Worm (Caenorhabditis elegans) whole organism, L4 larva: ENCODE data around the gene npp-24.

Source experiments
- F26F4.8 ChIP-seq: fragments of 200-800 bp; sonication (Bioruptor generic); conservative IDR thresholded peaks from 2 replicates; pipeline ENCODE4 v1.3.6; 2022; ENCODE audit warnings: missing genetic modification characterization, missing compliant biosample characterization
- F44E2.7 ChIP-seq: fragments of 200-800 bp; sonication (Bioruptor generic); IDR thresholded peaks from 2 replicates; pipeline ENCODE4 v2.1.2; 2022; ENCODE audit warnings: missing genetic modification characterization, missing compliant biosample characterization
- R02D3.7 ChIP-seq: fragments of 150-350 bp; sonication (generic microtip); optimal IDR thresholded peaks from 3 replicates; lab custom pipeline; 2014; ENCODE audit warnings: missing biosample characterization, missing genetic modification characterization
- T20F7.1 ChIP-seq: fragments of 200-800 bp; sonication (Bioruptor generic); optimal IDR thresholded peaks from 2 replicates; lab custom pipeline; 2018; ENCODE audit warnings: mild to moderate bottlenecking, missing genetic modification characterization, missing compliant biosample characterization
- Y75B8A.6 ChIP-seq: fragments of 200-800 bp; sonication (Bioruptor generic); IDR thresholded peaks from 2 replicates; pipeline ENCODE4 v1.3.6; 2022; ENCODE audit warnings: missing genetic modification reagents, missing genetic modification characterization, missing compliant biosample characterization
- ZK546.5 ChIP-seq, 2 experiments: sonication (generic microtip); optimal IDR thresholded peaks; 2 replicates each; lab custom pipeline; 2017; ENCODE audit warnings: missing biosample characterization in 2 of 2, missing genetic modification characterization in 2 of 2
- ceh-20 ChIP-seq: fragments of 200-800 bp; sonication (Bioruptor generic); IDR thresholded peaks from 2 replicates; pipeline ENCODE4 v1.3.6; 2022; ENCODE audit warnings: missing genetic modification reagents, missing genetic modification characterization, missing compliant biosample characterization
- ceh-32 ChIP-seq: sonication (generic microtip); optimal IDR thresholded peaks from 2 replicates; lab custom pipeline; 2016; ENCODE audit warnings: mild to moderate bottlenecking, missing genetic modification characterization, missing compliant biosample characterization; ENCODE audit not compliant: poor library complexity
- ceh-44 ChIP-seq: fragments of 200-800 bp; sonication (Bioruptor generic); IDR thresholded peaks from 2 replicates; pipeline ENCODE4 v1.3.6; 2022; ENCODE audit warnings: missing genetic modification reagents, missing genetic modification characterization, missing compliant biosample characterization
- ceh-62 ChIP-seq: sonication (generic microtip); optimal IDR thresholded peaks from 2 replicates; lab custom pipeline; 2017; ENCODE audit warnings: missing biosample characterization, missing genetic modification characterization
- ceh-82 ChIP-seq: sonication (generic microtip); optimal IDR thresholded peaks from 2 replicates; lab custom pipeline; 2017; ENCODE audit warnings: missing biosample characterization, missing genetic modification characterization
- cey-2 ChIP-seq: sonication (generic microtip); optimal IDR thresholded peaks from 3 replicates; lab custom pipeline; 2017; ENCODE audit warnings: missing genetic modification characterization, mild to moderate bottlenecking, missing compliant biosample characterization, antibody characterized with exemption, borderline replicate concordance; ENCODE audit not compliant: insufficient read depth
- ctbp-1 ChIP-seq: fragments of 200-800 bp; sonication (Bioruptor generic); IDR thresholded peaks from 2 replicates; pipeline ENCODE4 v1.3.6; 2022; ENCODE audit warnings: missing genetic modification reagents, missing genetic modification characterization, missing compliant biosample characterization
- daf-19 ChIP-seq: fragments of 200-800 bp; sonication (Bioruptor generic); conservative IDR thresholded peaks from 2 replicates; pipeline ENCODE4 v1.3.6; 2022; ENCODE audit warnings: missing genetic modification characterization, missing compliant biosample characterization
- daf-8 ChIP-seq: fragments of 200-800 bp; sonication (Bioruptor generic); IDR thresholded peaks from 2 replicates; pipeline ENCODE4 v1.3.6; 2022; ENCODE audit warnings: missing genetic modification characterization, missing compliant biosample characterization
- dve-1 ChIP-seq: sonication (generic microtip); optimal IDR thresholded peaks from 2 replicates; lab custom pipeline; 2017; ENCODE audit warnings: antibody characterized with exemption, mild to moderate bottlenecking, missing genetic modification characterization, missing compliant biosample characterization; ENCODE audit not compliant: insufficient read depth
- fkh-10 ChIP-seq: fragments of 150-350 bp; optimal IDR thresholded peaks from 2 replicates; lab custom pipeline; 2014; ENCODE audit warnings: missing biosample characterization, missing genetic modification reagents, missing genetic modification characterization
- hif-1 ChIP-seq, 2 experiments: sonication (generic microtip); optimal IDR thresholded peaks; 2 replicates each; lab custom pipeline; 2016 to 2017; ENCODE audit warnings: missing compliant biosample characterization in 2 of 2, missing genetic modification characterization in 2 of 2, missing genetic modification reagents in 2 of 2, missing genotype in 2 of 2, mild to moderate bottlenecking in 1 of 2
- hlh-11 ChIP-seq: fragments of 200-800 bp; sonication (Bioruptor generic); optimal IDR thresholded peaks from 2 replicates; lab custom pipeline; 2018; ENCODE audit warnings: mild to moderate bottlenecking, missing genetic modification characterization, missing compliant biosample characterization
- hmg-1.1 ChIP-seq: fragments of 200-800 bp; sonication (Bioruptor generic); IDR thresholded peaks from 2 replicates; pipeline ENCODE4 v1.3.6; 2022; ENCODE audit warnings: missing genetic modification reagents, missing genetic modification characterization, missing compliant biosample characterization
- jun-1 ChIP-seq: fragments of 150-350 bp; optimal IDR thresholded peaks from 2 replicates; lab custom pipeline; 2014; ENCODE audit warnings: missing biosample characterization, missing genetic modification reagents, missing genetic modification characterization
- lim-7 ChIP-seq: fragments of 200-800 bp; sonication (Bioruptor generic); IDR thresholded peaks from 2 replicates; pipeline ENCODE4 v1.3.6; 2022; ENCODE audit warnings: missing genetic modification characterization, missing compliant biosample characterization
- lin-1 ChIP-seq: fragments of 200-800 bp; sonication (Bioruptor generic); IDR thresholded peaks from 2 replicates; pipeline ENCODE4 v1.3.6; 2022; ENCODE audit warnings: missing genetic modification reagents, missing genetic modification characterization, missing compliant biosample characterization
- lin-13 ChIP-seq: fragments of 150-350 bp; optimal IDR thresholded peaks from 2 replicates; lab custom pipeline; 2014; ENCODE audit warnings: missing biosample characterization, missing genetic modification reagents, missing genetic modification characterization
- lin-38 ChIP-seq: fragments of 200-800 bp; sonication (Bioruptor generic); IDR thresholded peaks from 2 replicates; pipeline ENCODE4 v1.3.6; 2022; ENCODE audit warnings: missing genetic modification reagents, missing genetic modification characterization, missing compliant biosample characterization
- lin-39 ChIP-seq: fragments of 150-350 bp; optimal IDR thresholded peaks from 2 replicates; lab custom pipeline; 2014; ENCODE audit warnings: missing biosample characterization, missing genetic modification reagents, missing genetic modification characterization
- lsy-2 ChIP-seq, 2 experiments: fragments of 150-350 bp in 1 of 2; sonication (generic microtip) in 1 of 2; optimal IDR thresholded peaks; 2 replicates each; lab custom pipeline; 2014 to 2017; ENCODE audit warnings: missing biosample characterization in 2 of 2, missing genetic modification characterization in 2 of 2
- madf-5 ChIP-seq, 2 experiments: fragments of 200-800 bp; sonication (Bioruptor generic); IDR thresholded peaks; 2 replicates each; pipeline ENCODE4 v1.3.6; 2022; ENCODE audit warnings: missing compliant biosample characterization in 2 of 2, missing genetic modification characterization in 2 of 2
- madf-9 ChIP-seq: fragments of 200-800 bp; sonication (Bioruptor generic); conservative IDR thresholded peaks from 2 replicates; pipeline ENCODE4 v1.3.6; 2022; ENCODE audit warnings: missing genetic modification reagents, missing genetic modification characterization, missing compliant biosample characterization
- mdt-29 ChIP-seq: fragments of 200-800 bp; sonication (Bioruptor generic); IDR thresholded peaks from 2 replicates; pipeline ENCODE4 v1.3.6; 2022; ENCODE audit warnings: missing genetic modification reagents, missing genetic modification characterization, missing compliant biosample characterization
- mep-1 ChIP-seq: fragments of 150-350 bp; sonication (generic microtip); optimal IDR thresholded peaks from 3 replicates; lab custom pipeline; 2014; ENCODE audit warnings: missing biosample characterization, missing genetic modification characterization
- nhr-102 ChIP-seq: sonication (generic microtip); optimal IDR thresholded peaks from 2 replicates; lab custom pipeline; 2016; ENCODE audit warnings: mild to moderate bottlenecking, missing genetic modification characterization, moderate library complexity, missing compliant biosample characterization
- nhr-11 ChIP-seq: fragments of 150-350 bp; optimal IDR thresholded peaks from 2 replicates; lab custom pipeline; 2014; ENCODE audit warnings: missing biosample characterization, missing genetic modification characterization
- nhr-25 ChIP-seq: sonication (generic microtip); optimal IDR thresholded peaks from 2 replicates; lab custom pipeline; 2017; ENCODE audit warnings: missing genetic modification characterization, mild to moderate bottlenecking, missing compliant biosample characterization, antibody characterized with exemption, moderate library complexity, borderline replicate concordance; ENCODE audit not compliant: insufficient read depth
- nhr-42 ChIP-seq: fragments of 200-800 bp; sonication (Bioruptor generic); IDR thresholded peaks from 2 replicates; pipeline ENCODE4 v1.3.6; 2022; ENCODE audit warnings: missing genetic modification characterization, missing compliant biosample characterization
- nhr-77 ChIP-seq: fragments of 150-350 bp; optimal IDR thresholded peaks from 2 replicates; lab custom pipeline; 2014; ENCODE audit warnings: missing biosample characterization, missing genetic modification characterization
- php-3 ChIP-seq: fragments of 200-800 bp; sonication (Bioruptor generic); IDR thresholded peaks from 2 replicates; pipeline ENCODE4 v1.3.6; 2022; ENCODE audit warnings: missing genetic modification reagents, missing genetic modification characterization, missing compliant biosample characterization
- snpc-1.2 ChIP-seq: fragments of 200-800 bp; sonication (Bioruptor generic); IDR thresholded peaks from 2 replicates; pipeline ENCODE4 v1.3.6; 2022; ENCODE audit warnings: missing genetic modification reagents, missing genetic modification characterization, missing compliant biosample characterization
- spr-1 ChIP-seq: sonication (generic microtip); optimal IDR thresholded peaks from 2 replicates; lab custom pipeline; 2016; ENCODE audit warnings: mild to moderate bottlenecking, missing genetic modification characterization, missing compliant biosample characterization
- spr-3 ChIP-seq: fragments of 200-800 bp; sonication (Bioruptor generic); optimal IDR thresholded peaks from 2 replicates; lab custom pipeline; 2018; ENCODE audit warnings: mild to moderate bottlenecking, missing genetic modification characterization, missing compliant biosample characterization
- unc-62 ChIP-seq, 3 experiments: fragments of 150-350 bp in 1 of 3; sonication (generic microtip); optimal IDR thresholded peaks in 2 of 3; peaks in 1 of 3; 1 replicate in 1 of 3; 2 replicates in 2 of 3; lab custom pipeline; 2014 to 2017; ENCODE audit warnings: missing biosample characterization in 3 of 3, missing genetic modification characterization in 3 of 3, missing genetic modification reagents in 3 of 3, missing genotype in 1 of 3
- zfp-2 ChIP-seq: sonication (generic microtip); optimal IDR thresholded peaks from 2 replicates; lab custom pipeline; 2016; ENCODE audit warnings: mild to moderate bottlenecking, missing genetic modification characterization, missing compliant biosample characterization
- zip-11 ChIP-seq: fragments of 200-800 bp; sonication (Bioruptor generic); IDR thresholded peaks from 2 replicates; pipeline ENCODE4 v1.3.6; 2022; ENCODE audit warnings: missing genetic modification characterization, missing compliant biosample characterization
- zip-2 ChIP-seq: fragments of 150-350 bp; optimal IDR thresholded peaks from 2 replicates; lab custom pipeline; 2014; ENCODE audit warnings: missing biosample characterization, missing genetic modification characterization

Gene npp-24

DNA sequence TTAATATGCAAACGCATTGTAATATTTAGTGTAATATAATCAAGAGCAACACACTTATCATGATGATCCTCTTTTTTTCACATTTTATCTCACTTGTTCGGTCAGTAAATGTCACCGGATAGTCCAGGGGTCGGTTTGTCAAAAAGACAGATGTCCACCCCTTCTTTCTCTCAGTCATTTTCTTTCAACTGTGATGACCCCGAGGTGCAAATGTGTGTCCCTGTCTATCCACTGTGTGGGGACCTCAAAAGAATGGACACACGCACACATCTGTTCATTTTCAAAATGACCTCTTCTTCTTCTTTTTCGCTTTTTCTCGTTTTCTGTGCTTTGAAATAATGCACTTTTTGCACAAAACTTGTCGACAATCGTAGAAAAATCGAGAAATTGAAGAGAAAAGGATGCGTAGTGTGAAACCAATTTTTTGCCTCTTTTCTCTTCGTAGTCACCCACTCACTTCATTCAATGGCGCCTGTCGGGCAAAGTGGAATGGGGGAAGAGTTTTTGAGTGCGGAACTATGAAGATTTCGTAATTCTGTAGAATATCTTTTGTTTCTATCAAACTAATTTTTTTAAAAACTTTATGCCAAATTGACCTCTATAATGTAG, 41.9 kb upstream of the npp-24 start (continued):
- peak; percentile 40 for TF ChIP-seq hlh-11 (tag; lab: Kevin White, UChicago)
- TF ChIP-seq zfp-2 (tag; lab: Kevin White, UChicago): no peak
- no peak for TF ChIP-seq spr-3 (GFP tag; lab: Kevin White, UChicago)
- no peak for TF ChIP-seq dve-1 (tag; lab: Kevin White, UChicago)
- TF ChIP-seq nhr-11 (tag; lab: Kevin White, UChicago): peak; percentile 21
- TF ChIP-seq hmg-1.1: 0 out of 2 replicates have a peak, but pooled peaks have one; percentile 32

DNA sequence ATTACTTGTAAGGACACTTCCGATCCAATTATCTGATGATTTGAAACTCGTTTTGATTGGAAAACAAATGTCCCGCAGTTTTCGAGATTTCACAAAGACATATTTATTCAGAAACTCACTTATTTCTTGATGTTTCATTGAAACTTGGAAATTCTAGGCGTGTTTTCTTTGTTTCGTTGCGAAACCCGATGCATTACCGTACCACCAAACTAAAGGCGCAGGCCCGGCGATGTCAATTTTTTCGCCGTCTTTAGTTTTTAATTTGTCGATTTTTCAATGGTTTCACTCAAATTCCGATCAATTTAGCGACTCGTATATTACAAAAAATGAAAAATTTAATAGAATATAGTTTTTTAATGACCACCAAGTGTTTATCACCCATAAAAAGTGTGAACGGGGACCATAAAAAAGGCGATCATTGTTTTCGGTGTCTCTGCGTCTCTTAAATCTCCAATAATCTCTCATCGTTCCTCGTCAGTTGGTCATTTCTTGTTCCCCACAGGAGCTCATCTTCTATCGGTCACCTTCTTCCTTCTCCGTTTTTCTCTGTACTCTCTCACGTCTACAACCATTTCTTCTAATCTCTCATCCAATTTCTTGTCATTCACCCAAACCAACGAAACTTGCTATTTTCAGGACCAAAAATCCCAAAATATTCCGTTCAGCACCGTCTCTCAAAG, 39.8 kb upstream of the npp-24 start, which contains the start of gene clr-1:
Gene clr-1 (plus strand): TSS at position 630 of the 680 bp plus-strand sequence.
- TF ChIP-seq mdt-29 (GFP tag; lab: Robert Waterston, UW): no peak
- TF ChIP-seq lim-7 (GFP tag; lab: Robert Waterston, UW): no peak
- no peak for TF ChIP-seq lin-39 (tag; lab: Kevin White, UChicago)
- TF ChIP-seq nhr-102 (tag; lab: Kevin White, UChicago): no peak
- TF ChIP-seq lin-38 (GFP tag; lab: Robert Waterston, UW): peak; percentile 33; the same call in 1 of the 2 replicates
- TF ChIP-seq F26F4.8 (GFP tag; lab: Robert Waterston, UW): no peak
- no peak for TF ChIP-seq ctbp-1 (GFP tag; lab: Robert Waterston, UW)
- no peak for TF ChIP-seq nhr-77 (tag; lab: Kevin White, UChicago)
- no peak for TF ChIP-seq mep-1 (tag; lab: Kevin White, UChicago)
- TF ChIP-seq ceh-32 (tag; lab: Kevin White, UChicago): no peak
- TF ChIP-seq Y75B8A.6 (GFP tag; lab: Robert Waterston, UW): no peak
- TF ChIP-seq zfp-2 (tag; lab: Kevin White, UChicago): no peak
- TF ChIP-seq unc-62 (GFP tag; optimal IDR thresholded peaks at IDR 0.05 in 1 of 2; lab: Kevin White, UChicago): peak in 1 of 2 experiments; percentile 29
- no peak for TF ChIP-seq unc-62 (tag; optimal IDR thresholded peaks at IDR 0.05; lab: Kevin White, UChicago)
- 0 out of 2 replicates have a peak, but pooled peaks have one; percentile 36 for TF ChIP-seq daf-19 (GFP tag; lab: Robert Waterston, UW)
- no peak for TF ChIP-seq daf-8
- no peak for TF ChIP-seq T20F7.1 (GFP tag; lab: Kevin White, UChicago)
- no peak for TF ChIP-seq jun-1
- no peak for TF ChIP-seq ZK546.5 (tag; optimal IDR thresholded peaks at IDR 0.05; lab: Kevin White, UChicago)
- TF ChIP-seq madf-5 (GFP tag; IDR thresholded peaks at IDR 0.05; lab: Robert Waterston, UW): no peak
- 0 out of 2 replicates have a peak, but pooled peaks have one; percentile 32 for TF ChIP-seq php-3 (GFP tag; lab: Robert Waterston, UW)
- TF ChIP-seq ceh-62 (tag; lab: Kevin White, UChicago): no peak

DNA sequence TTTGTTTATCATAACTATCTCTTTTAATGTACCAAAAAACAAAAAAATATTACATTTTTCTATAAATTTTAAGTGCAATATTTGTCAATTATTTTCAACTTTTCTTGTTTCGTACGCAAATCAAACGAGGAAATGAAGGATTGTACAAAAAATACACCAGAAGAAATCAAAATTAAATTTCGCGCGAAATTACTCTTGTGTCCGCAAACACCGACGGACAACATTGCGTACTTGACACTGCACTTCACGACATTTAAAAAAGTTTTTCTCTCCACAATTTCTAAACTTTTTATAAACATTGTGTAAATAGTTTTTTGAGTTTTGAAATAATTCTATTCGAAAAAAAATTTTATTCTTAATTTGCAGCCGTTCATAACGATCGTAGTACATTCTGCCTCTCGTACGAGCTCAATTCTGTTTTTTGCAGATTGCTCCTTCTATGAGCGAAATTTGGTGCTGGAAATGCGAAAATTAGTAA, 31.7 kb upstream of the npp-24 start, which contains the start of gene mrps-16:
Gene mrps-16 (plus strand): TSS at position 428 of the 478 bp plus-strand sequence.
- TF ChIP-seq ceh-44 (GFP tag; lab: Robert Waterston, UW) (no peak), F44E2.7 (GFP tag; lab: Robert Waterston, UW) (no peak), fkh-10 (no peak), cey-2 (tag; lab: Kevin White, UChicago) (no peak), nhr-42 (GFP tag; lab: Robert Waterston, UW) (no peak), lin-1 (no peak), nhr-25 (tag; lab: Kevin White, UChicago) (peak; percentile 7), madf-9 (GFP tag; lab: Robert Waterston, UW) (no peak), R02D3.7 (tag; lab: Kevin White, UChicago) (no peak), lsy-2 (tag; optimal IDR thresholded peaks at IDR 0.05; lab: Kevin White, UChicago) (peak in 1 of 2 experiments; percentile 82), spr-1 (tag; lab: Kevin White, UChicago) (no peak), ceh-20 (GFP tag; lab: Robert Waterston, UW) (no peak), zip-11 (GFP tag; lab: Robert Waterston, UW) (no peak), hif-1 (tag; optimal IDR thresholded peaks at IDR 0.05; lab: Kevin White, UChicago) (no peak), lin-13 (GFP tag; lab: Kevin White, UChicago) (no peak), nhr-11 (tag; lab: Kevin White, UChicago) (no peak), zip-2 (no peak), ceh-82 (tag; lab: Kevin White, UChicago) (no peak), snpc-1.2 (GFP tag; lab: Robert Waterston, UW) (no peak), hmg-1.1 (no peak), mep-1 (tag; lab: Kevin White, UChicago) (peak; percentile 38)
